Fruit fly (Drosophila melanogaster): ENCODE measurements around the gene Srlp.
A peak's percentile ranks its signal among the peaks of the same experiment; 100 is the strongest.

The Srlp gene

DNA sequence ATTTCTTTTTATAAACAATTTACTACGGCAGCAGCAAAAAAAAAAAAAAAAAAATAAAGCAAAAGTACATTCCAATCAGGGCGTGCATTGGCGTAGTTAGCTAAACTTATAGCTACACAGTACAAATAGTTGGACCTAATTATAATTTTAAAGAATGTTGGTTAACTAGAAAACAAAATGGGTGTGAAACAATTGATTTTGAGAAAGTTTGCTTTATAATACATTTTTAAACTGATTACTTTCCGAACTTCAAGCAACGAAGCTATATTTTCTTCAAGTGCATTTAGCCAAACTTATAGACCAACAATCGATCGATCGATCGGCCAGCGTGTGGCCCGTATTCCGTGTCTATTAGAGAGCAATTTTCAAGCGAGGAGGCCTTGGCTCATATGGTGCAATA, 17.5 kb downstream of the Srlp start (continued):
- TF ChIP-seq prd (optimal IDR thresholded peaks at IDR 0.05) (no peak), prd (GFP tag; IDR thresholded peaks at IDR 0.05) (peak; percentile 34; the same call in 1 of the 3 replicates), gem (tag; optimal IDR thresholded peaks at IDR 0.05) (peak; percentile 69), ap (GFP tag; IDR thresholded peaks at IDR 0.05) (peak; percentile 35; the same call in 1 of the 2 replicates), CG12659 (GFP tag; optimal IDR thresholded peaks at IDR 0.05) (peak; percentile 19), CG2712 (tag; optimal IDR thresholded peaks at IDR 0.05) (peak; percentile 29), bbx (GFP tag; IDR thresholded peaks at IDR 0.05; ENCODE audit: partially characterized antibody) (no peak), gsb (GFP tag; IDR thresholded peaks at IDR 0.05) (0 out of 2 replicates have a peak, but pooled peaks have one; percentile 6), Med (GFP tag) (peak; percentile 80), CG7357 (GFP tag; IDR thresholded peaks at IDR 0.05) (0 out of 3 replicates have a peak, but pooled peaks have one; percentile 7), CG17829 (tag; optimal IDR thresholded peaks at IDR 0.05) (peak; percentile 9), Ets65A (GFP tag) (peak; percentile 49), her (GFP tag; optimal IDR thresholded peaks at IDR 0.05) (no peak), CG1602 (GFP tag; optimal IDR thresholded peaks at IDR 0.05) (no peak), fd102C (GFP tag; optimal IDR thresholded peaks at IDR 0.05) (no peak), CG15269 (tag; optimal IDR thresholded peaks at IDR 0.05) (peak; percentile 70), CG3281 (GFP tag; optimal IDR thresholded peaks at IDR 0.05) (peak; percentile 14), ems (GFP tag; optimal IDR thresholded peaks at IDR 0.05) (peak; percentile 4), CG32772 (GFP tag; IDR thresholded peaks at IDR 0.05) (0 out of 2 replicates have a peak, but pooled peaks have one; percentile 29), stc (GFP tag; IDR thresholded peaks at IDR 0.05) (peak; percentile 37; the same call in 1 of the 2 replicates), zen (tag; optimal IDR thresholded peaks at IDR 0.05) (no peak), CG9932 (GFP tag; IDR thresholded peaks at IDR 0.05) (0 out of 2 replicates have a peak, but pooled peaks have one; percentile 21), CG16863 (GFP tag; optimal IDR thresholded peaks at IDR 0.05) (peak; percentile 25), Oli (tag; optimal IDR thresholded peaks at IDR 0.05) (peak; percentile 58), pum (GFP tag; optimal IDR thresholded peaks at IDR 0.05) (peak; percentile 17), p53 (GFP tag; optimal IDR thresholded peaks at IDR 0.05) (no peak), GATAe (GFP tag; conservative IDR thresholded peaks at IDR 0.05) (no peak), BtbVII (GFP tag; optimal IDR thresholded peaks at IDR 0.05) (peak; percentile 13), jigr1 (GFP tag; IDR thresholded peaks at IDR 0.05) (no peak), dmrt99B (tag; optimal IDR thresholded peaks at IDR 0.05) (peak; percentile 65), unpg (GFP tag; optimal IDR thresholded peaks at IDR 0.05) (peak; percentile 52), slbo (GFP tag; IDR thresholded peaks at IDR 0.05) (peak; percentile 40; the same call in 1 of the 2 replicates), CG10209 (GFP tag; optimal IDR thresholded peaks at IDR 0.05) (peak; percentile 46), row (GFP tag; IDR thresholded peaks at IDR 0.05) (peak; percentile 42), Blimp-1 (GFP tag; optimal IDR thresholded peaks at IDR 0.05) (peak; percentile 38), cato (GFP tag; optimal IDR thresholded peaks at IDR 0.05; ENCODE audit: borderline replicate concordance) (peak; percentile 16), Ravus (GFP tag; IDR thresholded peaks at IDR 0.05) (no peak), phol (tag; optimal IDR thresholded peaks at IDR 0.05) (peak; percentile 47), CG13296 (GFP tag; optimal IDR thresholded peaks at IDR 0.05) (peak; percentile 12), eyg (GFP tag; optimal IDR thresholded peaks at IDR 0.05) (no peak), odd (GFP tag; optimal IDR thresholded peaks at IDR 0.05) (peak; percentile 6), Eip74EF (GFP tag; optimal IDR thresholded peaks at IDR 0.05) (no peak), ind (GFP tag; optimal IDR thresholded peaks at IDR 0.05) (peak; percentile 34), grau (tag; optimal IDR thresholded peaks at IDR 0.05) (peak; percentile 52), E2f2 (GFP tag; IDR thresholded peaks at IDR 0.05) (peak; percentile 13; the same call in 1 of the 2 replicates), nmo (GFP tag; optimal IDR thresholded peaks at IDR 0.05) (peak; percentile 27), ERR (GFP tag; optimal IDR thresholded peaks at IDR 0.05) (no peak), slp2 (GFP tag; optimal IDR thresholded peaks at IDR 0.05) (peak; percentile 24), amos (GFP tag; IDR thresholded peaks at IDR 0.05; ENCODE audit: partially characterized antibody) (no peak), exex (tag; optimal IDR thresholded peaks at IDR 0.05) (no peak)
